Worm (Caenorhabditis elegans) whole organism, L1 larva: Measurements from ENCODE around the gene lips-13.

Source experiments
- egl-27 ChIP-seq, 2 experiments: fragments of 150-350 bp in 1 of 2; sonication (generic microtip); optimal IDR thresholded peaks; 3 replicates each; lab custom pipeline; 2017 to 2018; ENCODE audit warnings: missing biosample characterization in 2 of 2, missing genetic modification characterization in 2 of 2, missing genetic modification reagents in 2 of 2
- elt-2 ChIP-seq: sonication (generic microtip); optimal IDR thresholded peaks from 2 replicates; lab custom pipeline; 2016; ENCODE audit warnings: missing genetic modification characterization, mild to moderate bottlenecking, inconsistent platforms, missing compliant biosample characterization, missing genetic modification reagents
- elt-3 ChIP-seq, 6 experiments: fragments of 150-350 bp in 1 of 6; sonication (generic microtip); optimal IDR thresholded peaks; 2 replicates each; lab custom pipeline; 2017 to 2018; ENCODE audit warnings: missing biosample characterization in 6 of 6, missing genetic modification characterization in 6 of 6, inconsistent platforms in 1 of 6
- fkh-10 ChIP-seq: sonication (generic microtip); optimal IDR thresholded peaks from 2 replicates; lab custom pipeline; 2017; ENCODE audit warnings: missing biosample characterization, missing genetic modification reagents, missing genetic modification characterization
- fkh-8 ChIP-seq: sonication (generic microtip); optimal IDR thresholded peaks from 2 replicates; lab custom pipeline; 2016; ENCODE audit warnings: mild to moderate bottlenecking, missing genetic modification characterization, missing compliant biosample characterization

- TF ChIP-seq elt-3 (tag; optimal IDR thresholded peaks at IDR 0.05; lab: Kevin White, UChicago) (no peak), egl-27 (tag; optimal IDR thresholded peaks at IDR 0.05; lab: Kevin White, UChicago) (no peak), elt-2 (peak; percentile 57), fkh-10 (GFP tag; lab: Kevin White, UChicago) (no peak), fkh-8 (no peak)
Measured at ce11 chrII:1138618-1139017, 20.8 kb upstream of the lips-13 start.
